Fruit fly (Drosophila melanogaster): Measurements from ENCODE around the gene Mst84B.

DNA sequence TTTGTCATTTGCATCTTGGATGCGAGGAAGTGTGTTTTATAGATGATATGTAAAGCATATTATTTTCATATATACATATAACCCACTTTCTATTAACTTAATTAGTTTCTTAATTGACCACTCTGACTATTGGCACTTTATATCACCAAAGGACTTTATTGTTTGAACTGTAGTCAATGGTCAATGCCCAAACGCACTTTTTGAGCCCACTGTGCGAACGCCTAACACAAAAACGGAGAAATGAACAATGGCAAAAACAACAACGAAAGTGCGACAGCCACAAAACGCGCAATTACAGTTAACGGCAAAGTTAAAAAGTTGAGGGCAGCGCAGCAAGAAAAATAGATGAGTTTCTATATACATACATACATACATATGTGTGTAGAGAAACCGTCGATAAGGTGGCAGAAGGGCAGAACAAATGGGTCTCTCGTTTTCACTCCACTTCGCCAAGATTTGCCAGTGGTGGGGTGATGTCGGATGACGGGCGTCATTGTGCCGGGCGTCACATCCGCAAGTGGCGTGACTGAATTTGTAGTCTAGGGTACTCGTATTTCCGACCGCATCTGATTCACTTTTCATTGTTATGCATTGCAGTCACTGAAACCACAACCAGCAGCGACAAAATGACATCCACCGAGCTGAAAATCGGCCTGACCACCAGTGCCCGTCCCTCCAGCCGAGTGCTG lies 14.5 kb downstream of the Mst84B start:
- no peak for TF ChIP-seq nom (GFP tag; optimal IDR thresholded peaks at IDR 0.05)
- no peak for TF ChIP-seq lilli (GFP tag; optimal IDR thresholded peaks at IDR 0.05)
- no peak for TF ChIP-seq sqz (GFP tag; optimal IDR thresholded peaks at IDR 0.05)
- TF ChIP-seq mirr (GFP tag; optimal IDR thresholded peaks at IDR 0.05) = no peak
- no peak for TF ChIP-seq ci (GFP tag; IDR thresholded peaks at IDR 0.05)
- TF ChIP-seq CG14050 (GFP tag; IDR thresholded peaks at IDR 0.05) = no peak
- no peak for TF ChIP-seq dmrt11E (tag; optimal IDR thresholded peaks at IDR 0.05)
- no peak for TF ChIP-seq D19B (GFP tag; optimal IDR thresholded peaks at IDR 0.05)

Data from whole organism, embryonic.